Worm (Caenorhabditis elegans) whole organism, L4 larva: ENCODE measurements around the gene pgap-1.

Experiments used
- F10B5.3 ChIP-seq: sonication (generic microtip); optimal IDR thresholded peaks from 2 replicates; lab custom pipeline; 2016; ENCODE audit warnings: mild to moderate bottlenecking, missing genetic modification characterization, missing compliant biosample characterization
- F49E8.2 ChIP-seq: sonication (generic microtip); optimal IDR thresholded peaks from 2 replicates; lab custom pipeline; 2016; ENCODE audit warnings: missing compliant biosample characterization, mild to moderate bottlenecking, missing genetic modification characterization, borderline replicate concordance
- R02D3.7 ChIP-seq: fragments of 150-350 bp; sonication (generic microtip); optimal IDR thresholded peaks from 3 replicates; lab custom pipeline; 2014; ENCODE audit warnings: missing biosample characterization, missing genetic modification characterization
- T20F7.1 ChIP-seq: fragments of 200-800 bp; sonication (Bioruptor generic); optimal IDR thresholded peaks from 2 replicates; lab custom pipeline; 2018; ENCODE audit warnings: mild to moderate bottlenecking, missing genetic modification characterization, missing compliant biosample characterization
- Y5F2A.4 ChIP-seq: fragments of 200-800 bp; sonication (Bioruptor generic); optimal IDR thresholded peaks from 2 replicates; lab custom pipeline; 2018; ENCODE audit warnings: mild to moderate bottlenecking, missing genetic modification characterization, missing compliant biosample characterization
- ZK337.2 ChIP-seq: fragments of 200-800 bp; sonication (Bioruptor generic); IDR thresholded peaks from 2 replicates; pipeline ENCODE4 v1.3.6; 2022; ENCODE audit warnings: missing genetic modification reagents, missing genetic modification characterization, missing compliant biosample characterization
- ZK546.5 ChIP-seq, 2 experiments: sonication (generic microtip); optimal IDR thresholded peaks; 2 replicates each; lab custom pipeline; 2017; ENCODE audit warnings: missing biosample characterization in 2 of 2, missing genetic modification characterization in 2 of 2
- aha-1 ChIP-seq: fragments of 150-350 bp; peaks from one replicate; lab custom pipeline; 2014; ENCODE audit warnings: missing biosample characterization, missing genetic modification characterization
- attf-4 ChIP-seq: sonication (generic microtip); optimal IDR thresholded peaks from 3 replicates; lab custom pipeline; 2017; ENCODE audit warnings: missing biosample characterization, missing genetic modification characterization
- ceh-28 ChIP-seq: fragments of 150-350 bp; optimal IDR thresholded peaks from 2 replicates; lab custom pipeline; 2014; ENCODE audit warnings: missing biosample characterization, missing genetic modification reagents, missing genetic modification characterization
- ceh-44 ChIP-seq: fragments of 200-800 bp; sonication (Bioruptor generic); IDR thresholded peaks from 2 replicates; pipeline ENCODE4 v1.3.6; 2022; ENCODE audit warnings: missing genetic modification reagents, missing genetic modification characterization, missing compliant biosample characterization
- ceh-82 ChIP-seq: sonication (generic microtip); optimal IDR thresholded peaks from 2 replicates; lab custom pipeline; 2017; ENCODE audit warnings: missing biosample characterization, missing genetic modification characterization
- daf-12 ChIP-seq: fragments of 150-350 bp; optimal IDR thresholded peaks from 2 replicates; lab custom pipeline; 2014; ENCODE audit warnings: missing biosample characterization, missing genetic modification reagents, missing genetic modification characterization
- daf-16 ChIP-seq, 3 experiments: sonication (generic microtip); optimal IDR thresholded peaks; 2 replicates each; lab custom pipeline; 2016 to 2017; ENCODE audit warnings: missing genetic modification characterization in 3 of 3, missing genetic modification reagents in 3 of 3, mild to moderate bottlenecking in 2 of 3, missing compliant biosample characterization in 2 of 3, missing biosample characterization in 1 of 3, moderate library complexity in 1 of 3
- dmd-6 ChIP-seq: fragments of 200-800 bp; sonication (Bioruptor generic); IDR thresholded peaks from 2 replicates; pipeline ENCODE4 v1.3.6; 2022; ENCODE audit warnings: missing genetic modification reagents, missing genetic modification characterization, missing compliant biosample characterization
- dmd-8 ChIP-seq: fragments of 200-800 bp; sonication (Bioruptor generic); IDR thresholded peaks from 2 replicates; pipeline ENCODE4 v1.3.6; 2022; ENCODE audit warnings: missing genetic modification characterization, missing compliant biosample characterization
- duxl-1 ChIP-seq: sonication (generic microtip); optimal IDR thresholded peaks from 2 replicates; lab custom pipeline; 2016; ENCODE audit warnings: mild to moderate bottlenecking, missing genetic modification characterization, moderate library complexity, missing compliant biosample characterization; ENCODE audit not compliant: poor library complexity
- egl-43 ChIP-seq: fragments of 200-800 bp; sonication (Bioruptor generic); IDR thresholded peaks from 2 replicates; pipeline ENCODE4 v1.3.6; 2022; ENCODE audit warnings: missing genetic modification reagents, missing genetic modification characterization, missing compliant biosample characterization
- fkh-10 ChIP-seq: fragments of 150-350 bp; optimal IDR thresholded peaks from 2 replicates; lab custom pipeline; 2014; ENCODE audit warnings: missing biosample characterization, missing genetic modification reagents, missing genetic modification characterization
- gei-8 ChIP-seq: fragments of 200-800 bp; sonication (Bioruptor generic); optimal IDR thresholded peaks from 2 replicates; lab custom pipeline; 2018; ENCODE audit warnings: mild to moderate bottlenecking, missing genetic modification characterization, missing compliant biosample characterization
- hlh-30 ChIP-seq: sonication (generic microtip); optimal IDR thresholded peaks from 2 replicates; lab custom pipeline; 2017; ENCODE audit warnings: antibody characterized with exemption, mild to moderate bottlenecking, missing genetic modification characterization, missing compliant biosample characterization; ENCODE audit not compliant: insufficient read depth
- hmg-1.1 ChIP-seq: fragments of 200-800 bp; sonication (Bioruptor generic); IDR thresholded peaks from 2 replicates; pipeline ENCODE4 v1.3.6; 2022; ENCODE audit warnings: missing genetic modification reagents, missing genetic modification characterization, missing compliant biosample characterization
- lin-13 ChIP-seq: fragments of 150-350 bp; optimal IDR thresholded peaks from 2 replicates; lab custom pipeline; 2014; ENCODE audit warnings: missing biosample characterization, missing genetic modification reagents, missing genetic modification characterization
- lir-3 ChIP-seq: sonication (generic microtip); optimal IDR thresholded peaks from 2 replicates; lab custom pipeline; 2016; ENCODE audit warnings: mild to moderate bottlenecking, missing genetic modification characterization, missing compliant biosample characterization
- mep-1 ChIP-seq: fragments of 150-350 bp; sonication (generic microtip); optimal IDR thresholded peaks from 3 replicates; lab custom pipeline; 2014; ENCODE audit warnings: missing biosample characterization, missing genetic modification characterization
- mxl-3 ChIP-seq: fragments of 200-800 bp; sonication (Bioruptor generic); optimal IDR thresholded peaks from 2 replicates; lab custom pipeline; 2018; ENCODE audit warnings: mild to moderate bottlenecking, missing genetic modification characterization, missing compliant biosample characterization
- nhr-111 ChIP-seq: fragments of 200-800 bp; sonication (Bioruptor generic); optimal IDR thresholded peaks from 2 replicates; lab custom pipeline; 2018; ENCODE audit warnings: mild to moderate bottlenecking, missing genetic modification characterization, missing compliant biosample characterization
- nhr-237 ChIP-seq: sonication (generic microtip); optimal IDR thresholded peaks from 2 replicates; lab custom pipeline; 2017; ENCODE audit warnings: missing biosample characterization, missing genetic modification characterization
- nhr-28 ChIP-seq: fragments of 150-350 bp; optimal IDR thresholded peaks from 2 replicates; lab custom pipeline; 2014; ENCODE audit warnings: missing biosample characterization, missing genetic modification characterization
- snpc-4 ChIP-seq: fragments of 150-350 bp; optimal IDR thresholded peaks from 2 replicates; lab custom pipeline; 2014; ENCODE audit warnings: missing biosample characterization, missing genetic modification characterization
- spr-1 ChIP-seq: sonication (generic microtip); optimal IDR thresholded peaks from 2 replicates; lab custom pipeline; 2016; ENCODE audit warnings: mild to moderate bottlenecking, missing genetic modification characterization, missing compliant biosample characterization
- unc-130 ChIP-seq: sonication (generic microtip); optimal IDR thresholded peaks from 2 replicates; lab custom pipeline; 2016; ENCODE audit warnings: missing genetic modification reagents, missing genetic modification characterization, missing compliant biosample characterization
- unc-62 ChIP-seq, 3 experiments: fragments of 150-350 bp in 1 of 3; sonication (generic microtip); optimal IDR thresholded peaks in 2 of 3; peaks in 1 of 3; 1 replicate in 1 of 3; 2 replicates in 2 of 3; lab custom pipeline; 2014 to 2017; ENCODE audit warnings: missing biosample characterization in 3 of 3, missing genetic modification characterization in 3 of 3, missing genetic modification reagents in 3 of 3, missing genotype in 1 of 3
- vab-7 ChIP-seq: fragments of 200-800 bp; sonication (Bioruptor generic); IDR thresholded peaks from 2 replicates; pipeline ENCODE4 v1.3.6; 2022; ENCODE audit warnings: missing genetic modification reagents, missing genetic modification characterization, missing compliant biosample characterization
- zag-1 ChIP-seq: fragments of 150-350 bp; optimal IDR thresholded peaks from 2 replicates; lab custom pipeline; 2014; ENCODE audit warnings: missing biosample characterization, missing genetic modification characterization
- zfp-3 ChIP-seq: fragments of 200-800 bp; sonication (Bioruptor generic); conservative IDR thresholded peaks from 2 replicates; pipeline ENCODE4 v1.3.6; 2022; ENCODE audit warnings: missing genetic modification reagents, missing genetic modification characterization, missing compliant biosample characterization

pgap-1 gene

ce11 chrV:11241580-11241979 lies at the start of gene pgap-1:
Gene pgap-1 (plus strand): TSS chrV:11241880.
- TF ChIP-seq dmd-8 (GFP tag; lab: Robert Waterston, UW) (no peak), ZK546.5 (tag; optimal IDR thresholded peaks at IDR 0.05; lab: Kevin White, UChicago) (no peak), unc-62 (GFP tag; optimal IDR thresholded peaks at IDR 0.05 in 1 of 2; lab: Kevin White, UChicago) (no peak), unc-62 (tag; optimal IDR thresholded peaks at IDR 0.05; lab: Kevin White, UChicago) (no peak), daf-12 (no peak), lin-13 (GFP tag; lab: Kevin White, UChicago) (no peak), ZK337.2 (no peak), hmg-1.1 (GFP tag; lab: Robert Waterston, UW) (no peak)

DNA sequence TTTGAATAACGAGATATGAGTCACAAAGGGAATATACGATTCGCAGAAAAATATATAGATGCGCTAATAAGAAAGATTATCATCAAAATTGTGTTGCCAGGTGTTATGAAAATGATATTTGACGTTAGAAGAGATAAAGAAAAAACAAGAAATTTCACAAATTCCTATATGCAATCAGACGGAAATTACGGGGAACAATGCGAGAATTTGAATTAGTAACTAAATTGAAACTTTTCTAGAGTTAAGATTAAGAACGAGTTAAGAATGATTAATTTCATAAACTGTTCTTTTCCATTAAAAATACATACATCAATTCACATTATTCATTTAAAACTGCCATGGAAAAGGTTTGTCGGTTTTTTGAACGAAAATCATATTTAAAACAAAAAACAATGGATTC lies 45.6 kb upstream of the pgap-1 start, which contains the start of gene clc-6:
clc-6 (minus strand) TSS at position 101 of the 400 bp plus-strand sequence.
- no peak for TF ChIP-seq F10B5.3 (tag; lab: Kevin White, UChicago)
- TF ChIP-seq egl-43 (GFP tag; lab: Robert Waterston, UW): no peak
- no peak for TF ChIP-seq attf-4 (tag; lab: Kevin White, UChicago)
- TF ChIP-seq mxl-3: no peak
- no peak for TF ChIP-seq unc-130 (GFP tag; lab: Kevin White, UChicago)
- no peak for TF ChIP-seq F49E8.2 (tag; lab: Kevin White, UChicago)
- no peak for TF ChIP-seq daf-16 (GFP tag; optimal IDR thresholded peaks at IDR 0.05; lab: Kevin White, UChicago)
- no peak for TF ChIP-seq daf-16 (tag; optimal IDR thresholded peaks at IDR 0.05; lab: Kevin White, UChicago)
- TF ChIP-seq dmd-6 (GFP tag; lab: Robert Waterston, UW): no peak
- TF ChIP-seq vab-7 (GFP tag; lab: Robert Waterston, UW): no peak
- no peak for TF ChIP-seq zfp-3 (GFP tag; lab: Robert Waterston, UW)
- no peak for TF ChIP-seq nhr-28 (tag; lab: Kevin White, UChicago)
- no peak for TF ChIP-seq snpc-4 (tag; lab: Kevin White, UChicago)
- TF ChIP-seq T20F7.1 (GFP tag; lab: Kevin White, UChicago): no peak
- TF ChIP-seq spr-1: no peak
- TF ChIP-seq nhr-111 (GFP tag; lab: Kevin White, UChicago): no peak

ce11 chrV:11196631-11197258 lies 44.9 kb upstream of the pgap-1 start:
- TF ChIP-seq lir-3 (tag; lab: Kevin White, UChicago) (no peak), fkh-10 (no peak), nhr-237 (tag; lab: Kevin White, UChicago) (no peak), duxl-1 (tag; lab: Kevin White, UChicago) (no peak), ceh-82 (tag; lab: Kevin White, UChicago) (no peak), aha-1 (tag; lab: Kevin White, UChicago) (peak; percentile 97), nhr-28 (tag; lab: Kevin White, UChicago) (peak; percentile 16), Y5F2A.4 (no peak), zag-1 (tag; lab: Kevin White, UChicago) (no peak), ceh-28 (no peak), mep-1 (tag; lab: Kevin White, UChicago) (peak; percentile 7), hlh-30 (tag; lab: Kevin White, UChicago) (peak; percentile 21), gei-8 (no peak), ceh-44 (GFP tag; lab: Robert Waterston, UW) (no peak), R02D3.7 (tag; lab: Kevin White, UChicago) (no peak)
